Worm (Caenorhabditis elegans): ENCODE results near the gene C06A1.6.

Gene C06A1.6

DNA sequence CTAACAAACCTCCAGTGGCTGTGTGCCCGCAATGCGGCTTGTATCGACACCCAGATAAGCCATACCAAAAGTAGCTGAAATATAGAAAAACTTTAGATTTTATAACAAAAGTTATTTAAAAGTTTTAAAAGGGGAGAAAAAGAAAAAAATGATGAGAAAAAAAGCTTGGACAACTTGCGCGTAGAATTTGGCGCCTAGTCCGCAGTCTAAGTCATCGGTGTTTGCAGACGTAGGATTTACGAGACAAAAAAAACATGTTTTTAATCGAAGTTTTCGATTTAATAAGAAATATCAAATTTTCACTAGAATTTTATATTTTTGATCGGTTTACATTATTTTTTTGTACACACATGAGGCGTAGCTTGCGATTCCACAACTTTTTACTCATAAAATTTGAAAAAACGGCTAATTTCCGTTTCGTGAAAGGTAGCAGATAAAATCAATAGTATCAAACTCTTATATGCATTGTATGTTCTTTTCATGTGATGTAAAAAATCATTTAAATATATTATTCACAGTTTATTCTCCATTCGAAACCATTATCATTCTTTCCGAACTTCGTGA is 22.5 kb downstream of the C06A1.6 start, which contains the start of gene pro-1 (continued):
- TF ChIP-seq nhr-12 (tag; optimal IDR thresholded peaks at IDR 0.05) (no peak), eor-1 (tag; optimal IDR thresholded peaks at IDR 0.05) (no peak), pha-4 (tag; optimal IDR thresholded peaks at IDR 0.05) (peak; percentile 91), nhr-76 (tag; optimal IDR thresholded peaks at IDR 0.05) (no peak), nhr-23 (tag; optimal IDR thresholded peaks at IDR 0.05) (peak; percentile 79), ztf-11 (tag; optimal IDR thresholded peaks at IDR 0.05) (no peak), elt-3 (tag; optimal IDR thresholded peaks at IDR 0.05) (no peak), nhr-43 (tag; optimal IDR thresholded peaks at IDR 0.05; ENCODE audit: poor library complexity, severe bottlenecking) (peak; percentile 79), mml-1 (tag; optimal IDR thresholded peaks at IDR 0.05) (no peak), fkh-10 (GFP tag; optimal IDR thresholded peaks at IDR 0.05) (no peak), ceh-82 (tag; optimal IDR thresholded peaks at IDR 0.05) (no peak), nhr-28 (tag; optimal IDR thresholded peaks at IDR 0.05) (peak; percentile 29)

- TF ChIP-seq zag-1 (tag; optimal IDR thresholded peaks at IDR 0.05): no peak
- no peak for TF ChIP-seq elt-2 (tag; optimal IDR thresholded peaks at IDR 0.05)
- TF ChIP-seq sea-2 (GFP tag; optimal IDR thresholded peaks at IDR 0.05): no peak
- TF ChIP-seq ceh-9 (tag; optimal IDR thresholded peaks at IDR 0.05): no peak
Measured at ce11 chrII:10539232-10539631, 25.2 kb downstream of the C06A1.6 start, which contains the start of gene R166.3. Gene R166.3, minus strand, starts transcription at chrII:10539332.

DNA sequence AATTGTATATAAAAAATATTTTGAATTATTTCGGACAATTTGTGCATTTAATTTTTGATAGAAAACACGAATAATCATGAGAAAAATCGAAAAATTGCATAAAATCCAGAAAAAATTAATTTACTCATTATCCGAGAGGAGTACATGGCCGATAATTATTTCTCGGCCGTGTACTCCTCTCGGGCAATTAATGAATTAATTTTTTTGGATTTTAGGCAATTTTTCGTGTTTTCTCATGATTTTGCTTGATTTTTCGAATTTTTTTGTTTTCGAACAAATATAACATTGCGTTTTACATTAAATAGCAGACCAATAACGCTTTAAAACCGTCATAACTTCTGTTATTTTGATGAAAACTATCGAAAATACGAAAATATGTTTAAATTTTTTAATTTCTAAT is 26.5 kb downstream of the C06A1.6 start:
- TF ChIP-seq nhr-77 (tag; optimal IDR thresholded peaks at IDR 0.05) (no peak), fkh-10 (GFP tag; optimal IDR thresholded peaks at IDR 0.05) (no peak), fkh-2 (tag; optimal IDR thresholded peaks at IDR 0.05) (no peak), nfya-1 (tag; optimal IDR thresholded peaks at IDR 0.05; ENCODE audit: insufficient read depth) (peak; percentile 50), nhr-43 (tag; optimal IDR thresholded peaks at IDR 0.05; ENCODE audit: poor library complexity, severe bottlenecking) (peak; percentile 79), nhr-67 (tag; optimal IDR thresholded peaks at IDR 0.05) (no peak), unc-39 (tag; optimal IDR thresholded peaks at IDR 0.05) (no peak), mdl-1 (tag; optimal IDR thresholded peaks at IDR 0.05) (no peak), snpc-4 (tag; optimal IDR thresholded peaks at IDR 0.05) (no peak), hmg-11 (tag; optimal IDR thresholded peaks at IDR 0.05) (peak; percentile 30), nhr-25 (tag; optimal IDR thresholded peaks at IDR 0.05) (no peak), ztf-11 (tag; optimal IDR thresholded peaks at IDR 0.05) (no peak), nhr-11 (tag; optimal IDR thresholded peaks at IDR 0.05) (no peak), pqm-1 (tag; optimal IDR thresholded peaks at IDR 0.05) (no peak), lin-15B (tag; optimal IDR thresholded peaks at IDR 0.05) (peak; percentile 39), jun-1 (tag; optimal IDR thresholded peaks at IDR 0.05) (no peak), skn-1 (tag; optimal IDR thresholded peaks at IDR 0.05) (no peak), ztf-4 (tag; optimal IDR thresholded peaks at IDR 0.05) (no peak), elt-1 (tag; optimal IDR thresholded peaks at IDR 0.05) (no peak), egl-5 (tag; optimal IDR thresholded peaks at IDR 0.05) (peak; percentile 16), ceh-9 (tag; optimal IDR thresholded peaks at IDR 0.05) (no peak), mml-1 (tag; optimal IDR thresholded peaks at IDR 0.05) (no peak), lin-39 (tag; optimal IDR thresholded peaks at IDR 0.05) (no peak), nhr-23 (tag; optimal IDR thresholded peaks at IDR 0.05) (peak; percentile 64), aly-2 (tag; optimal IDR thresholded peaks at IDR 0.05) (no peak), elt-2 (tag; optimal IDR thresholded peaks at IDR 0.05) (peak; percentile 28), eor-1 (tag; optimal IDR thresholded peaks at IDR 0.05) (no peak), ceh-82 (tag; optimal IDR thresholded peaks at IDR 0.05) (no peak), lsy-12 (tag; optimal IDR thresholded peaks at IDR 0.05) (peak; percentile 51), nhr-12 (tag; optimal IDR thresholded peaks at IDR 0.05) (no peak), unc-62 (GFP tag; optimal IDR thresholded peaks at IDR 0.05) (no peak), ama-1 (optimal IDR thresholded peaks at IDR 0.05) (no peak), zag-1 (tag; optimal IDR thresholded peaks at IDR 0.05) (no peak), nhr-76 (tag; optimal IDR thresholded peaks at IDR 0.05) (no peak), pha-4 (tag; optimal IDR thresholded peaks at IDR 0.05) (peak; percentile 61), daf-12 (tag; optimal IDR thresholded peaks at IDR 0.05) (no peak), ceh-28 (tag; optimal IDR thresholded peaks at IDR 0.05) (no peak), nhr-237 (tag; optimal IDR thresholded peaks at IDR 0.05) (no peak), egl-27 (tag; optimal IDR thresholded peaks at IDR 0.05) (no peak), elt-3 (tag; optimal IDR thresholded peaks at IDR 0.05) (no peak), ceh-16 (tag; optimal IDR thresholded peaks at IDR 0.05) (no peak), sea-2 (GFP tag; optimal IDR thresholded peaks at IDR 0.05) (no peak), fos-1 (tag; optimal IDR thresholded peaks at IDR 0.05) (no peak), tbx-2 (tag; optimal IDR thresholded peaks at IDR 0.05) (no peak), ZK546.5 (tag; optimal IDR thresholded peaks at IDR 0.05) (no peak), R02D3.7 (tag; optimal IDR thresholded peaks at IDR 0.05) (peak; percentile 14)
